Worm (Caenorhabditis elegans) whole organism, L4 larva: ENCODE results near the gene C55B6.7.

ENCODE experiments used
- D1046.2 ChIP-seq: fragments of 200-800 bp; sonication (Bioruptor generic); IDR thresholded peaks from 2 replicates; pipeline ENCODE4 v1.3.6; 2022; ENCODE audit warnings: missing genetic modification characterization, missing compliant biosample characterization
- F10B5.3 ChIP-seq: sonication (generic microtip); optimal IDR thresholded peaks from 2 replicates; lab custom pipeline; 2016; ENCODE audit warnings: mild to moderate bottlenecking, missing genetic modification characterization, missing compliant biosample characterization
- F26F4.8 ChIP-seq: fragments of 200-800 bp; sonication (Bioruptor generic); conservative IDR thresholded peaks from 2 replicates; pipeline ENCODE4 v1.3.6; 2022; ENCODE audit warnings: missing genetic modification characterization, missing compliant biosample characterization
- F44E2.7 ChIP-seq: fragments of 200-800 bp; sonication (Bioruptor generic); IDR thresholded peaks from 2 replicates; pipeline ENCODE4 v2.1.2; 2022; ENCODE audit warnings: missing genetic modification characterization, missing compliant biosample characterization
- Y105C5A.15 ChIP-seq: fragments of 200-800 bp; sonication (Bioruptor generic); IDR thresholded peaks from 2 replicates; pipeline ENCODE4 v1.3.6; 2022; ENCODE audit warnings: missing genetic modification characterization, missing compliant biosample characterization
- Y48G9A.11 ChIP-seq: fragments of 200-800 bp; sonication (Bioruptor generic); IDR thresholded peaks from 2 replicates; pipeline ENCODE4 v1.3.6; 2022; ENCODE audit warnings: missing genetic modification reagents, missing genetic modification characterization, missing compliant biosample characterization
- aly-2 ChIP-seq: sonication (generic microtip); optimal IDR thresholded peaks from 2 replicates; lab custom pipeline; 2018; ENCODE audit warnings: missing biosample characterization, missing genetic modification characterization
- ceh-82 ChIP-seq: sonication (generic microtip); optimal IDR thresholded peaks from 2 replicates; lab custom pipeline; 2017; ENCODE audit warnings: missing biosample characterization, missing genetic modification characterization
- ces-1 ChIP-seq: fragments of 150-350 bp; sonication (generic microtip); optimal IDR thresholded peaks from 4 replicates; lab custom pipeline; 2014; ENCODE audit warnings: missing biosample characterization, missing genetic modification reagents, missing genetic modification characterization
- cey-2 ChIP-seq: sonication (generic microtip); optimal IDR thresholded peaks from 3 replicates; lab custom pipeline; 2017; ENCODE audit warnings: missing genetic modification characterization, mild to moderate bottlenecking, missing compliant biosample characterization, antibody characterized with exemption, borderline replicate concordance; ENCODE audit not compliant: insufficient read depth
- daf-16 ChIP-seq, 3 experiments: sonication (generic microtip); optimal IDR thresholded peaks; 2 replicates each; lab custom pipeline; 2016 to 2017; ENCODE audit warnings: missing genetic modification characterization in 3 of 3, missing genetic modification reagents in 3 of 3, mild to moderate bottlenecking in 2 of 3, missing compliant biosample characterization in 2 of 3, missing biosample characterization in 1 of 3, moderate library complexity in 1 of 3
- daf-19 ChIP-seq: fragments of 200-800 bp; sonication (Bioruptor generic); conservative IDR thresholded peaks from 2 replicates; pipeline ENCODE4 v1.3.6; 2022; ENCODE audit warnings: missing genetic modification characterization, missing compliant biosample characterization
- daf-8 ChIP-seq: fragments of 200-800 bp; sonication (Bioruptor generic); IDR thresholded peaks from 2 replicates; pipeline ENCODE4 v1.3.6; 2022; ENCODE audit warnings: missing genetic modification characterization, missing compliant biosample characterization
- dmd-9 ChIP-seq: fragments of 200-800 bp; sonication (Bioruptor generic); IDR thresholded peaks from 2 replicates; pipeline ENCODE4 v1.3.6; 2022; ENCODE audit warnings: missing genetic modification reagents, missing genetic modification characterization, missing compliant biosample characterization
- dpl-1 ChIP-seq: fragments of 150-350 bp; optimal IDR thresholded peaks from 2 replicates; lab custom pipeline; 2014; ENCODE audit warnings: missing biosample characterization, missing genetic modification reagents, missing genetic modification characterization
- duxl-1 ChIP-seq: sonication (generic microtip); optimal IDR thresholded peaks from 2 replicates; lab custom pipeline; 2016; ENCODE audit warnings: mild to moderate bottlenecking, missing genetic modification characterization, moderate library complexity, missing compliant biosample characterization; ENCODE audit not compliant: poor library complexity
- egl-27 ChIP-seq: sonication (generic microtip); optimal IDR thresholded peaks from 3 replicates; lab custom pipeline; 2017; ENCODE audit warnings: missing biosample characterization, missing genetic modification reagents, missing genetic modification characterization
- fos-1 ChIP-seq: fragments of 150-350 bp; optimal IDR thresholded peaks from 2 replicates; lab custom pipeline; 2014; ENCODE audit warnings: missing biosample characterization, missing genetic modification characterization
- hif-1 ChIP-seq, 2 experiments: sonication (generic microtip); optimal IDR thresholded peaks; 2 replicates each; lab custom pipeline; 2016 to 2017; ENCODE audit warnings: missing compliant biosample characterization in 2 of 2, missing genetic modification characterization in 2 of 2, missing genetic modification reagents in 2 of 2, missing genotype in 2 of 2, mild to moderate bottlenecking in 1 of 2
- hlh-11 ChIP-seq: fragments of 200-800 bp; sonication (Bioruptor generic); optimal IDR thresholded peaks from 2 replicates; lab custom pipeline; 2018; ENCODE audit warnings: mild to moderate bottlenecking, missing genetic modification characterization, missing compliant biosample characterization
- hlh-30 ChIP-seq: sonication (generic microtip); optimal IDR thresholded peaks from 2 replicates; lab custom pipeline; 2017; ENCODE audit warnings: antibody characterized with exemption, mild to moderate bottlenecking, missing genetic modification characterization, missing compliant biosample characterization; ENCODE audit not compliant: insufficient read depth
- jun-1 ChIP-seq: fragments of 150-350 bp; optimal IDR thresholded peaks from 2 replicates; lab custom pipeline; 2014; ENCODE audit warnings: missing biosample characterization, missing genetic modification reagents, missing genetic modification characterization
- lim-7 ChIP-seq: fragments of 200-800 bp; sonication (Bioruptor generic); IDR thresholded peaks from 2 replicates; pipeline ENCODE4 v1.3.6; 2022; ENCODE audit warnings: missing genetic modification characterization, missing compliant biosample characterization
- lin-1 ChIP-seq: fragments of 200-800 bp; sonication (Bioruptor generic); IDR thresholded peaks from 2 replicates; pipeline ENCODE4 v1.3.6; 2022; ENCODE audit warnings: missing genetic modification reagents, missing genetic modification characterization, missing compliant biosample characterization
- lin-15B ChIP-seq: fragments of 150-350 bp; sonication (generic microtip); optimal IDR thresholded peaks from 3 replicates; lab custom pipeline; 2014; ENCODE audit warnings: missing biosample characterization, missing genetic modification characterization
- lin-29 ChIP-seq: fragments of 200-800 bp; sonication (Bioruptor generic); IDR thresholded peaks from 2 replicates; pipeline ENCODE4 v1.3.6; 2022; ENCODE audit warnings: missing genetic modification reagents, missing genetic modification characterization, missing compliant biosample characterization
- lin-39 ChIP-seq: fragments of 150-350 bp; optimal IDR thresholded peaks from 2 replicates; lab custom pipeline; 2014; ENCODE audit warnings: missing biosample characterization, missing genetic modification reagents, missing genetic modification characterization
- madf-9 ChIP-seq: fragments of 200-800 bp; sonication (Bioruptor generic); conservative IDR thresholded peaks from 2 replicates; pipeline ENCODE4 v1.3.6; 2022; ENCODE audit warnings: missing genetic modification reagents, missing genetic modification characterization, missing compliant biosample characterization
- mdl-1 ChIP-seq, 2 experiments: fragments of 150-350 bp in 1 of 2; sonication (generic microtip) in 1 of 2; optimal IDR thresholded peaks; 2 replicates each; lab custom pipeline; 2014 to 2017; ENCODE audit warnings: missing biosample characterization in 2 of 2, missing genetic modification characterization in 2 of 2
- mep-1 ChIP-seq: fragments of 150-350 bp; sonication (generic microtip); optimal IDR thresholded peaks from 3 replicates; lab custom pipeline; 2014; ENCODE audit warnings: missing biosample characterization, missing genetic modification characterization
- nhr-102 ChIP-seq: sonication (generic microtip); optimal IDR thresholded peaks from 2 replicates; lab custom pipeline; 2016; ENCODE audit warnings: mild to moderate bottlenecking, missing genetic modification characterization, moderate library complexity, missing compliant biosample characterization
- nhr-11 ChIP-seq: fragments of 150-350 bp; optimal IDR thresholded peaks from 2 replicates; lab custom pipeline; 2014; ENCODE audit warnings: missing biosample characterization, missing genetic modification characterization
- nhr-28 ChIP-seq: fragments of 150-350 bp; optimal IDR thresholded peaks from 2 replicates; lab custom pipeline; 2014; ENCODE audit warnings: missing biosample characterization, missing genetic modification characterization
- nhr-42 ChIP-seq: fragments of 200-800 bp; sonication (Bioruptor generic); IDR thresholded peaks from 2 replicates; pipeline ENCODE4 v1.3.6; 2022; ENCODE audit warnings: missing genetic modification characterization, missing compliant biosample characterization
- nhr-6 ChIP-seq: fragments of 150-350 bp; optimal IDR thresholded peaks from 2 replicates; lab custom pipeline; 2014; ENCODE audit warnings: missing biosample characterization, missing genetic modification characterization
- saeg-2 ChIP-seq: fragments of 200-800 bp; sonication (Bioruptor generic); IDR thresholded peaks from 2 replicates; pipeline ENCODE4 v1.3.6; 2022; ENCODE audit warnings: missing genetic modification reagents, missing genetic modification characterization, missing compliant biosample characterization
- sdz-12 ChIP-seq: fragments of 200-800 bp; sonication (Bioruptor generic); optimal IDR thresholded peaks from 2 replicates; lab custom pipeline; 2018; ENCODE audit warnings: mild to moderate bottlenecking, missing genetic modification characterization, missing compliant biosample characterization
- skn-1 ChIP-seq: fragments of 150-350 bp; optimal IDR thresholded peaks from 2 replicates; lab custom pipeline; 2014; ENCODE audit warnings: missing biosample characterization, missing genetic modification characterization
- snpc-1.2 ChIP-seq: fragments of 200-800 bp; sonication (Bioruptor generic); IDR thresholded peaks from 2 replicates; pipeline ENCODE4 v1.3.6; 2022; ENCODE audit warnings: missing genetic modification reagents, missing genetic modification characterization, missing compliant biosample characterization
- snpc-4 ChIP-seq: fragments of 150-350 bp; optimal IDR thresholded peaks from 2 replicates; lab custom pipeline; 2014; ENCODE audit warnings: missing biosample characterization, missing genetic modification characterization
- spr-3 ChIP-seq: fragments of 200-800 bp; sonication (Bioruptor generic); optimal IDR thresholded peaks from 2 replicates; lab custom pipeline; 2018; ENCODE audit warnings: mild to moderate bottlenecking, missing genetic modification characterization, missing compliant biosample characterization
- unc-39 ChIP-seq: sonication (generic microtip); optimal IDR thresholded peaks from 2 replicates; lab custom pipeline; 2017; ENCODE audit warnings: missing biosample characterization, missing genetic modification characterization
- unc-62 ChIP-seq, 3 experiments: fragments of 150-350 bp in 1 of 3; sonication (generic microtip); optimal IDR thresholded peaks in 2 of 3; peaks in 1 of 3; 1 replicate in 1 of 3; 2 replicates in 2 of 3; lab custom pipeline; 2014 to 2017; ENCODE audit warnings: missing biosample characterization in 3 of 3, missing genetic modification characterization in 3 of 3, missing genetic modification reagents in 3 of 3, missing genotype in 1 of 3
- vab-7 ChIP-seq: fragments of 200-800 bp; sonication (Bioruptor generic); IDR thresholded peaks from 2 replicates; pipeline ENCODE4 v1.3.6; 2022; ENCODE audit warnings: missing genetic modification reagents, missing genetic modification characterization, missing compliant biosample characterization
- zfp-2 ChIP-seq: sonication (generic microtip); optimal IDR thresholded peaks from 2 replicates; lab custom pipeline; 2016; ENCODE audit warnings: mild to moderate bottlenecking, missing genetic modification characterization, missing compliant biosample characterization
- zip-2 ChIP-seq: fragments of 150-350 bp; optimal IDR thresholded peaks from 2 replicates; lab custom pipeline; 2014; ENCODE audit warnings: missing biosample characterization, missing genetic modification characterization

The C55B6.7 gene

ce11 chrX:7191882-7192281, at the start of gene C55B6.7:
TSS of gene C55B6.7 (minus strand) at chrX:7191982.
- TF ChIP-seq ces-1 = no peak
- TF ChIP-seq fos-1 (tag; lab: Kevin White, UChicago) = no peak
- TF ChIP-seq sdz-12 (GFP tag; lab: Kevin White, UChicago) = no peak
- no peak for TF ChIP-seq aly-2
- no peak for TF ChIP-seq dmd-9 (GFP tag; lab: Robert Waterston, UW)
- TF ChIP-seq daf-8 = no peak
- TF ChIP-seq jun-1 = no peak

ce11 chrX:7238562-7238961, 46.8 kb upstream of the C55B6.7 start, which contains the start of gene F46H5.3:
TSS of gene F46H5.3 (minus strand) at chrX:7238662.
- TF ChIP-seq unc-62 (GFP tag; optimal IDR thresholded peaks at IDR 0.05 in 1 of 2; lab: Kevin White, UChicago) = peak in 1 of 2 experiments; percentile 21
- TF ChIP-seq unc-62 (tag; optimal IDR thresholded peaks at IDR 0.05; lab: Kevin White, UChicago) = no peak
- TF ChIP-seq lin-39 (tag; lab: Kevin White, UChicago) = no peak

ce11 chrX:7236717-7237116, 44.9 kb upstream of the C55B6.7 start:
- TF ChIP-seq daf-16 (GFP tag; optimal IDR thresholded peaks at IDR 0.05; lab: Kevin White, UChicago) (peak in 1 of 2 experiments; percentile 90), daf-16 (tag; optimal IDR thresholded peaks at IDR 0.05; lab: Kevin White, UChicago) (no peak), madf-9 (GFP tag; lab: Robert Waterston, UW) (no peak), zip-2 (tag; lab: Kevin White, UChicago) (no peak), hlh-30 (tag; lab: Kevin White, UChicago) (peak; percentile 26), lin-29 (no peak), snpc-1.2 (no peak), egl-27 (tag; lab: Kevin White, UChicago) (no peak), snpc-4 (tag; lab: Kevin White, UChicago) (no peak), nhr-6 (tag; lab: Kevin White, UChicago) (no peak), spr-3 (no peak), ceh-82 (tag; lab: Kevin White, UChicago) (no peak), nhr-11 (peak; percentile 63), daf-19 (GFP tag; lab: Robert Waterston, UW) (no peak), vab-7 (no peak), duxl-1 (tag; lab: Kevin White, UChicago) (no peak), nhr-42 (no peak), hif-1 (tag; optimal IDR thresholded peaks at IDR 0.05; lab: Kevin White, UChicago) (no peak), skn-1 (tag; lab: Kevin White, UChicago) (no peak), lin-1 (GFP tag; lab: Robert Waterston, UW) (no peak), hlh-11 (peak; percentile 70), mep-1 (tag; lab: Kevin White, UChicago) (no peak), cey-2 (tag; lab: Kevin White, UChicago) (no peak), lim-7 (no peak), dpl-1 (GFP tag; lab: Kevin White, UChicago) (no peak), unc-62 (GFP tag; optimal IDR thresholded peaks at IDR 0.05 in 1 of 2; lab: Kevin White, UChicago) (peak in 1 of 2 experiments; percentile 96), unc-62 (tag; optimal IDR thresholded peaks at IDR 0.05; lab: Kevin White, UChicago) (no peak), lin-15B (tag; lab: Kevin White, UChicago) (no peak), nhr-28 (tag; lab: Kevin White, UChicago) (no peak)

- TF ChIP-seq Y48G9A.11 (GFP tag; lab: Robert Waterston, UW) (no peak), F26F4.8 (GFP tag; lab: Robert Waterston, UW) (no peak), mdl-1 (tag; optimal IDR thresholded peaks at IDR 0.05; lab: Kevin White, UChicago) (peak in 1 of 2 experiments; percentile 37), nhr-28 (tag; lab: Kevin White, UChicago) (peak; percentile 59), nhr-42 (no peak), Y105C5A.15 (GFP tag; lab: Robert Waterston, UW) (no peak), nhr-102 (tag; lab: Kevin White, UChicago) (no peak), snpc-1.2 (peak; percentile 30; the same call in 1 of the 2 replicates), saeg-2 (GFP tag; lab: Robert Waterston, UW) (no peak), F10B5.3 (tag; lab: Kevin White, UChicago) (no peak), nhr-6 (tag; lab: Kevin White, UChicago) (peak; percentile 37), duxl-1 (tag; lab: Kevin White, UChicago) (no peak), zfp-2 (tag; lab: Kevin White, UChicago) (no peak), D1046.2 (GFP tag; lab: Robert Waterston, UW) (no peak), unc-39 (tag; lab: Kevin White, UChicago) (no peak), F44E2.7 (GFP tag; lab: Robert Waterston, UW) (no peak), mep-1 (tag; lab: Kevin White, UChicago) (peak; percentile 81)
These were observed 43.0 kb upstream of the C55B6.7 start for ce11 chrX:7234723-7235203.
